Worm (Caenorhabditis elegans) whole organism, L1 larva: ENCODE results near the gene nspc-19.

ENCODE experiments used
- C04F5.9 ChIP-seq: sonication (generic microtip); optimal IDR thresholded peaks from 2 replicates; lab custom pipeline; 2016; ENCODE audit warnings: missing genetic modification characterization, missing compliant biosample characterization
- C16A3.4 ChIP-seq: fragments of 150-350 bp; optimal IDR thresholded peaks from 2 replicates; lab custom pipeline; 2014; ENCODE audit warnings: missing biosample characterization, missing genetic modification characterization
- Y116A8C.19 ChIP-seq: sonication (generic microtip); optimal IDR thresholded peaks from 2 replicates; lab custom pipeline; 2016; ENCODE audit warnings: missing compliant biosample characterization, missing genetic modification characterization, borderline replicate concordance
- ceh-8 ChIP-seq: fragments of 200-800 bp; sonication (Bioruptor generic); optimal IDR thresholded peaks from 2 replicates; lab custom pipeline; 2018; ENCODE audit warnings: mild to moderate bottlenecking, missing genetic modification characterization, moderate library complexity, missing compliant biosample characterization
- ceh-88 ChIP-seq: fragments of 200-800 bp; sonication (Bioruptor generic); IDR thresholded peaks from 2 replicates; pipeline ENCODE4 v1.3.6; 2022; ENCODE audit warnings: missing genetic modification characterization, missing compliant biosample characterization
- dpl-1 ChIP-seq, 3 experiments: fragments of 150-350 bp in 2 of 3; sonication (generic microtip) in 1 of 3; optimal IDR thresholded peaks; 2 replicates each; lab custom pipeline; 2014 to 2017; ENCODE audit warnings: missing biosample characterization in 3 of 3, missing genetic modification characterization in 3 of 3, missing genetic modification reagents in 3 of 3
- efl-3 ChIP-seq: fragments of 200-800 bp; sonication (Bioruptor generic); optimal IDR thresholded peaks from 2 replicates; lab custom pipeline; 2018; ENCODE audit warnings: mild to moderate bottlenecking, missing genetic modification characterization, missing compliant biosample characterization
- egl-27 ChIP-seq, 2 experiments: fragments of 150-350 bp in 1 of 2; sonication (generic microtip); optimal IDR thresholded peaks; 3 replicates each; lab custom pipeline; 2017 to 2018; ENCODE audit warnings: missing biosample characterization in 2 of 2, missing genetic modification characterization in 2 of 2, missing genetic modification reagents in 2 of 2
- elt-2 ChIP-seq: sonication (generic microtip); optimal IDR thresholded peaks from 2 replicates; lab custom pipeline; 2016; ENCODE audit warnings: missing genetic modification characterization, mild to moderate bottlenecking, inconsistent platforms, missing compliant biosample characterization, missing genetic modification reagents
- fkh-4 ChIP-seq: sonication (generic microtip); optimal IDR thresholded peaks from 2 replicates; lab custom pipeline; 2016; ENCODE audit warnings: missing compliant biosample characterization, missing genetic modification characterization, borderline replicate concordance
- fkh-8 ChIP-seq: sonication (generic microtip); optimal IDR thresholded peaks from 2 replicates; lab custom pipeline; 2016; ENCODE audit warnings: mild to moderate bottlenecking, missing genetic modification characterization, missing compliant biosample characterization
- fos-1 ChIP-seq: fragments of 150-350 bp; optimal IDR thresholded peaks from 2 replicates; lab custom pipeline; 2014; ENCODE audit warnings: missing biosample characterization, missing genetic modification characterization
- grh-1 ChIP-seq: fragments of 200-800 bp; sonication (Bioruptor generic); IDR thresholded peaks from 2 replicates; pipeline ENCODE4 v1.3.6; 2022; ENCODE audit warnings: missing genetic modification reagents, missing genetic modification characterization, missing compliant biosample characterization
- hpl-2 ChIP-seq: fragments of 150-350 bp; optimal IDR thresholded peaks from 2 replicates; lab custom pipeline; 2014; ENCODE audit warnings: missing biosample characterization, missing genetic modification reagents, missing genetic modification characterization
- irx-1 ChIP-seq: sonication (generic microtip); optimal IDR thresholded peaks from 2 replicates; lab custom pipeline; 2016; ENCODE audit warnings: missing genetic modification characterization, missing compliant biosample characterization
- jun-1 ChIP-seq: fragments of 150-350 bp; optimal IDR thresholded peaks from 2 replicates; lab custom pipeline; 2014; ENCODE audit warnings: missing biosample characterization, missing genetic modification reagents, missing genetic modification characterization
- lin-13 ChIP-seq: fragments of 150-350 bp; optimal IDR thresholded peaks from 2 replicates; lab custom pipeline; 2014; ENCODE audit warnings: missing biosample characterization, missing genetic modification reagents, missing genetic modification characterization
- lin-35 ChIP-seq, 2 experiments: fragments of 150-350 bp; optimal IDR thresholded peaks; 2 replicates each; lab custom pipeline; 2014; ENCODE audit warnings: missing biosample characterization in 2 of 2, missing genetic modification characterization in 2 of 2, missing genetic modification reagents in 2 of 2
- lin-39 ChIP-seq: fragments of 150-350 bp; optimal IDR thresholded peaks from 2 replicates; lab custom pipeline; 2014; ENCODE audit warnings: missing biosample characterization, missing genetic modification reagents, missing genetic modification characterization
- lir-3 ChIP-seq: sonication (generic microtip); optimal IDR thresholded peaks from 2 replicates; lab custom pipeline; 2016; ENCODE audit warnings: mild to moderate bottlenecking, missing genetic modification characterization, moderate library complexity, missing compliant biosample characterization; ENCODE audit not compliant: poor library complexity
- lsy-2 ChIP-seq, 2 experiments: fragments of 150-350 bp; optimal IDR thresholded peaks; 2 replicates each; lab custom pipeline; 2014; ENCODE audit warnings: missing biosample characterization in 2 of 2, missing genetic modification characterization in 2 of 2
- mab-9 ChIP-seq: fragments of 200-800 bp; sonication (Bioruptor generic); IDR thresholded peaks from 2 replicates; pipeline ENCODE4 v1.3.6; 2022; ENCODE audit warnings: missing genetic modification reagents, missing genetic modification characterization, missing compliant biosample characterization
- mdl-1 ChIP-seq, 2 experiments: fragments of 150-350 bp; optimal IDR thresholded peaks; 2 replicates each; lab custom pipeline; 2014 to 2017; ENCODE audit warnings: missing biosample characterization in 2 of 2, missing genetic modification characterization in 2 of 2, inconsistent platforms in 1 of 2
- mef-2 ChIP-seq: fragments of 150-350 bp; optimal IDR thresholded peaks from 2 replicates; lab custom pipeline; 2014; ENCODE audit warnings: missing biosample characterization, missing genetic modification characterization
- mep-1 ChIP-seq: fragments of 150-350 bp; optimal IDR thresholded peaks from 2 replicates; lab custom pipeline; 2014; ENCODE audit warnings: missing biosample characterization, missing genetic modification characterization
- nhr-11 ChIP-seq: fragments of 150-350 bp; optimal IDR thresholded peaks from 2 replicates; lab custom pipeline; 2014; ENCODE audit warnings: missing biosample characterization, missing genetic modification characterization
- nhr-12 ChIP-seq: sonication (generic microtip); optimal IDR thresholded peaks from 2 replicates; lab custom pipeline; 2017; ENCODE audit warnings: missing biosample characterization, missing genetic modification characterization
- nhr-19 ChIP-seq: fragments of 200-800 bp; sonication (Bioruptor generic); conservative IDR thresholded peaks from 2 replicates; pipeline ENCODE4 v1.3.6; 2022; ENCODE audit warnings: missing genetic modification characterization, missing compliant biosample characterization
- nhr-20 ChIP-seq: sonication (generic microtip); optimal IDR thresholded peaks from 2 replicates; lab custom pipeline; 2016; ENCODE audit warnings: mild to moderate bottlenecking, missing genetic modification characterization, missing compliant biosample characterization
- nhr-77 ChIP-seq: fragments of 150-350 bp; optimal IDR thresholded peaks from 2 replicates; lab custom pipeline; 2014; ENCODE audit warnings: missing biosample characterization, missing genetic modification characterization
- nhr-90 ChIP-seq: sonication (generic microtip); optimal IDR thresholded peaks from 2 replicates; lab custom pipeline; 2016; ENCODE audit warnings: mild to moderate bottlenecking, missing genetic modification characterization, missing compliant biosample characterization; ENCODE audit not compliant: poor library complexity
- rnt-1 ChIP-seq: sonication (generic microtip); optimal IDR thresholded peaks from 2 replicates; lab custom pipeline; 2016; ENCODE audit warnings: mild to moderate bottlenecking, missing genetic modification characterization, moderate library complexity, missing compliant biosample characterization
- skn-1 ChIP-seq: fragments of 150-350 bp; optimal IDR thresholded peaks from 2 replicates; lab custom pipeline; 2014; ENCODE audit warnings: missing biosample characterization, missing genetic modification characterization
- snpc-4 ChIP-seq: fragments of 150-350 bp; optimal IDR thresholded peaks from 2 replicates; lab custom pipeline; 2014; ENCODE audit warnings: missing biosample characterization, missing genetic modification characterization
- snu-23 ChIP-seq: sonication (generic microtip); optimal IDR thresholded peaks from 2 replicates; lab custom pipeline; 2016; ENCODE audit warnings: missing genetic modification characterization, missing compliant biosample characterization
- sptf-1 ChIP-seq: fragments of 150-350 bp; optimal IDR thresholded peaks from 2 replicates; lab custom pipeline; 2014; ENCODE audit warnings: missing biosample characterization, missing genetic modification characterization
- sup-37 ChIP-seq: fragments of 200-800 bp; sonication (Bioruptor generic); optimal IDR thresholded peaks from 2 replicates; lab custom pipeline; 2018; ENCODE audit warnings: mild to moderate bottlenecking, missing genetic modification characterization, missing compliant biosample characterization
- swsn-7 ChIP-seq: sonication (generic microtip); optimal IDR thresholded peaks from 2 replicates; lab custom pipeline; 2016; ENCODE audit warnings: missing genetic modification characterization, missing compliant biosample characterization
- tbx-2 ChIP-seq: sonication (generic microtip); optimal IDR thresholded peaks from 2 replicates; lab custom pipeline; 2016; ENCODE audit warnings: missing genetic modification characterization, missing compliant biosample characterization
- tlp-1 ChIP-seq: fragments of 150-350 bp; optimal IDR thresholded peaks from 2 replicates; lab custom pipeline; 2014; ENCODE audit warnings: missing biosample characterization, missing genetic modification characterization
- unc-130 ChIP-seq: fragments of 150-350 bp; optimal IDR thresholded peaks from 2 replicates; lab custom pipeline; 2017; ENCODE audit warnings: missing biosample characterization, missing genetic modification characterization, inconsistent platforms
- unc-62 ChIP-seq: fragments of 150-350 bp; optimal IDR thresholded peaks from 2 replicates; lab custom pipeline; 2014; ENCODE audit warnings: missing biosample characterization, missing genetic modification reagents, missing genetic modification characterization
- unc-86 ChIP-seq: sonication (generic microtip); optimal IDR thresholded peaks from 2 replicates; lab custom pipeline; 2016; ENCODE audit warnings: missing genetic modification characterization, missing compliant biosample characterization
- unc-98 ChIP-seq: fragments of 200-800 bp; sonication (Bioruptor generic); IDR thresholded peaks from 2 replicates; pipeline ENCODE4 v1.3.6; 2022; ENCODE audit warnings: missing genetic modification characterization, missing compliant biosample characterization
- vab-15 ChIP-seq: sonication (generic microtip); optimal IDR thresholded peaks from 2 replicates; lab custom pipeline; 2017; ENCODE audit warnings: missing genotype, mild to moderate bottlenecking, missing genetic modification characterization, missing compliant biosample characterization
- xbp-1 ChIP-seq: sonication (generic microtip); optimal IDR thresholded peaks from 2 replicates; lab custom pipeline; 2016; ENCODE audit warnings: missing genetic modification characterization, missing compliant biosample characterization
- zag-1 ChIP-seq: fragments of 150-350 bp; optimal IDR thresholded peaks from 2 replicates; lab custom pipeline; 2014; ENCODE audit warnings: missing biosample characterization, missing genetic modification characterization
- zip-4 ChIP-seq: fragments of 200-800 bp; sonication (Bioruptor generic); optimal IDR thresholded peaks from 2 replicates; lab custom pipeline; 2018; ENCODE audit warnings: mild to moderate bottlenecking, missing genetic modification characterization, moderate library complexity, missing compliant biosample characterization
- ztf-11 ChIP-seq, 2 experiments: sonication (generic microtip); optimal IDR thresholded peaks; 2 replicates each; lab custom pipeline; 2016 to 2017; ENCODE audit warnings: missing genetic modification characterization in 2 of 2, missing biosample characterization in 1 of 2, missing compliant biosample characterization in 1 of 2
- ztf-4 ChIP-seq: fragments of 150-350 bp; optimal IDR thresholded peaks from 2 replicates; lab custom pipeline; 2014; ENCODE audit warnings: missing biosample characterization, missing genetic modification characterization

Gene nspc-19

DNA sequence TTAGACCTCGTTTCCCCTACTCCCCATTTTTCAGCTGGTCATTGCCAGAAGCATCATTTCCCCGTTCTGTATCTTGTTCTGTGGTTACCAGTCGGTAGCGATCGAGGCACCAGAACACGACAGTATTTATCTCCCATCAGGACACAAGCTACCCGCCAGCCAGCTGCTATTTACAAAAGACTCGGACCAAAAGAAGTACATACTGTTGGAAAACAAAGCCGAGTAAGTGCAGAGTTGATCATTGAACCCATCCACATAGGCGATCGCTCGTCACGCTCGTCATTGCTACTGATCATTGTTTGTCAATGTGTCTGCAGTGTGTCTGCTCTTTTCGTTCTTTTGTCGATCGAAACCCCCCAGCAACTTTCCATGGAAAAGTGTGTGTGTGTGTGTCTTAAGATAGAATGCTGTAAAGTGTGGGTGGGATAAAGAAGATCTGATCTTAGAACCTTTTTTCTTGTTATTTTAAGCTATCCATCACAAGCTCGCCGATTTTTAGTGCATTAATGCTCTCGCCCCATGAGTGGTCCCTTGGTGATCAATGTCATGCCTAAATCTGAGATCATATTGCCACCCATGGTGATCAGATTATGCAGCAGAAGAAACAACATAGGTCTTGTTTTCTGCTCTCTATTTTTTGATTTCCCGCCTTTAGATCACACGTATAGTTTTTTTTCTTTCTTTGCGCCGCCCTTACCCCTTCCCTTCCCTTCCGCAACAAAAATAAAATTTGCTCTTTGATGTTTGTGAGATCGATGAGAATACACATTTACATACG, 31.2 kb downstream of the nspc-19 start (continued):
- TF ChIP-seq hpl-2 (GFP tag; lab: Kevin White, UChicago) (no peak), skn-1 (tag; lab: Kevin White, UChicago) (no peak), egl-27 (tag; optimal IDR thresholded peaks at IDR 0.05; lab: Kevin White, UChicago) (peak in 1 of 2 experiments; percentile 5), zip-4 (GFP tag; lab: Kevin White, UChicago) (no peak), C16A3.4 (tag; lab: Kevin White, UChicago) (no peak), nhr-12 (no peak), sptf-1 (no peak), unc-130 (no peak), mef-2 (tag; lab: Kevin White, UChicago) (no peak), Y116A8C.19 (no peak), ztf-4 (tag; lab: Kevin White, UChicago) (no peak), fkh-4 (tag; lab: Kevin White, UChicago) (no peak), nhr-20 (tag; lab: Kevin White, UChicago) (no peak), mdl-1 (tag; optimal IDR thresholded peaks at IDR 0.05; lab: Kevin White, UChicago) (no peak), snu-23 (GFP tag; lab: Kevin White, UChicago) (no peak), tbx-2 (tag; lab: Kevin White, UChicago) (no peak), grh-1 (0 out of 2 replicates have a peak, but pooled peaks have one; percentile 15), dpl-1 (GFP tag; optimal IDR thresholded peaks at IDR 0.05; lab: Kevin White, UChicago) (no peak), irx-1 (no peak), xbp-1 (tag; lab: Kevin White, UChicago) (no peak), nhr-77 (tag; lab: Kevin White, UChicago) (no peak), rnt-1 (tag; lab: Kevin White, UChicago) (peak; percentile 66)
- TF ChIP-seq, all 84 proteins: peak for 6

- peak; percentile 0 for TF ChIP-seq vab-15 (tag; lab: Kevin White, UChicago)
- TF ChIP-seq mab-9 (GFP tag; lab: Robert Waterston, UW), result peak; percentile 65
- TF ChIP-seq ceh-8 (GFP tag; lab: Kevin White, UChicago), result no peak
- peak; percentile 85 for TF ChIP-seq swsn-7
- TF ChIP-seq jun-1, result peak; percentile 93
- TF ChIP-seq unc-98 (GFP tag; lab: Robert Waterston, UW), result no peak
- peak; percentile 96 for TF ChIP-seq fkh-8 (tag; lab: Kevin White, UChicago)
- no peak for TF ChIP-seq lin-13 (GFP tag; lab: Kevin White, UChicago)
- no peak for TF ChIP-seq efl-3 (GFP tag; lab: Kevin White, UChicago)
- peak; percentile 76 for TF ChIP-seq C16A3.4 (tag; lab: Kevin White, UChicago)
- no peak for TF ChIP-seq zag-1 (tag; lab: Kevin White, UChicago)
- TF ChIP-seq elt-2 (tag; lab: Kevin White, UChicago), result peak; percentile 83
- no peak for TF ChIP-seq unc-62
- peak; percentile 77 for TF ChIP-seq unc-86
- TF ChIP-seq mep-1 (tag; lab: Kevin White, UChicago), result peak; percentile 86
- TF ChIP-seq rnt-1 (tag; lab: Kevin White, UChicago), result peak; percentile 35
- peak; percentile 72 to 82 for TF ChIP-seq lsy-2 (tag; optimal IDR thresholded peaks at IDR 0.05; lab: Kevin White, UChicago)
- TF ChIP-seq mef-2 (tag; lab: Kevin White, UChicago), result peak; percentile 83
- TF ChIP-seq nhr-77 (tag; lab: Kevin White, UChicago), result peak; percentile 95
- peak; percentile 40 to 74 for TF ChIP-seq lin-35 (GFP tag; optimal IDR thresholded peaks at IDR 0.05; lab: Kevin White, UChicago)
- TF ChIP-seq nhr-90 (tag; lab: Kevin White, UChicago), result peak; percentile 81
- TF ChIP-seq tlp-1 (tag; lab: Kevin White, UChicago), result no peak
- TF ChIP-seq fos-1 (tag; lab: Kevin White, UChicago), result peak; percentile 78
- TF ChIP-seq skn-1 (tag; lab: Kevin White, UChicago), result peak; percentile 35
- no peak for TF ChIP-seq ztf-11 (tag; optimal IDR thresholded peaks at IDR 0.05; lab: Kevin White, UChicago)
- TF ChIP-seq snpc-4 (tag; lab: Kevin White, UChicago), result no peak
- peak; percentile 64 for TF ChIP-seq ceh-88 (GFP tag; lab: Robert Waterston, UW)
- TF ChIP-seq nhr-19, result peak; percentile 86
- TF ChIP-seq lin-39 (tag; lab: Kevin White, UChicago), result no peak
- TF ChIP-seq nhr-20 (tag; lab: Kevin White, UChicago), result peak; percentile 98
- peak; percentile 27 to 92 for TF ChIP-seq mdl-1 (tag; optimal IDR thresholded peaks at IDR 0.05; lab: Kevin White, UChicago)
- TF ChIP-seq sup-37 (GFP tag; lab: Kevin White, UChicago), result peak; percentile 49
- TF ChIP-seq lir-3 (tag; lab: Kevin White, UChicago), result peak; percentile 63
- peak; percentile 58 for TF ChIP-seq nhr-11
- no peak for TF ChIP-seq C04F5.9 (tag; lab: Kevin White, UChicago)
These were observed 31.8 kb downstream of the nspc-19 start for ce11 chrX:14560297-14560680.
